Fruit fly (Drosophila melanogaster) S2 (cell line): Measurements from ENCODE around the gene CG7362.

Experiments used
- CG8478 ChIP-seq: fragments of >200 bp; optimal IDR thresholded peaks from 2 replicates; lab custom pipeline; 2018
- CTCF ChIP-seq, 2 experiments: fragments of >200 bp; optimal IDR thresholded peaks; 2 replicates each; lab custom pipeline; 2018

The CG7362 gene

DNA sequence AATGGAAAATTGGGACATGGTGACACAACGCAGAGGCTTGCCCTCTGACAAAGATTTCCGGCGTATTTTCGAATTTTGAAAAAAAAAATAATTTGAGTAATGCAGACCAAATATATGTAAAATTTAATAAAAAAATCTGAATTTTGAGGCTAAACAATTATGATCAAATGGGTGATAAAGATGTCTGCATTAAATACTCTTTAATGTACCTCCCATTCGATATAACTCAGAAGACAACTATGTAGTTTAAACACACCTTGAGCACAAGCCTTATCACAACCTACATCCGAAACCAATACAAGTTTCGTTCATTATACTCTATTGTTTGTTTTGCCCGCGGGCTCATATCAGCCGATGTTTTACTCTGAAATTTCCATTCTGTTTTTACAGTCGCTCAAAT is at the start of gene CG7362:
CG7362 (minus strand) TSS at position 101 of the 400 bp plus-strand sequence.
- TF ChIP-seq CTCF (optimal IDR thresholded peaks at IDR 0.05; lab: Kevin White, UChicago) (no peak), CG8478 (lab: Kevin White, UChicago) (no peak)

DNA sequence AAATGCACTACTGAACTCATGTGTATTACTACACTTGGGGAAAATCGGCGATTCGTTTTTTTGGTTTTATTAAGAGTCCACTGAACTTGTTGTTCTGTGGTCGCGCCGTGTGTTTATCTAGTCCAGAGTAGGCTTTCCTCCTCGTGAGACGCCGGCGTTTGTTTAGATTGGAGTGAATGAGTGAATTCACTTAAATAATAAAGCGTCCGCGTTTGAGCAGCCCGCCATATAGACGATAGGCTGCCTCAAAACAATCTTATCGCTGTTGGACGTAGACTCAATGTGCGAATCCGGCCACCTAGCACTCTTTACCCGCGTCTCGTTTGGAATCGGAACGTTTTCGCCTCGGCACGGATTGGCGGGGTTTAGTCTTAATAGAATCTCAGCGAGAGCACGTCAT is 47.1 kb upstream of the CG7362 start, which contains the start of gene CG14857:
CG14857 (plus strand) TSS at position 367 of the 400 bp plus-strand sequence.
- no peak for TF ChIP-seq CTCF (optimal IDR thresholded peaks at IDR 0.05; lab: Kevin White, UChicago)
- no peak for TF ChIP-seq CG8478 (lab: Kevin White, UChicago)

DNA sequence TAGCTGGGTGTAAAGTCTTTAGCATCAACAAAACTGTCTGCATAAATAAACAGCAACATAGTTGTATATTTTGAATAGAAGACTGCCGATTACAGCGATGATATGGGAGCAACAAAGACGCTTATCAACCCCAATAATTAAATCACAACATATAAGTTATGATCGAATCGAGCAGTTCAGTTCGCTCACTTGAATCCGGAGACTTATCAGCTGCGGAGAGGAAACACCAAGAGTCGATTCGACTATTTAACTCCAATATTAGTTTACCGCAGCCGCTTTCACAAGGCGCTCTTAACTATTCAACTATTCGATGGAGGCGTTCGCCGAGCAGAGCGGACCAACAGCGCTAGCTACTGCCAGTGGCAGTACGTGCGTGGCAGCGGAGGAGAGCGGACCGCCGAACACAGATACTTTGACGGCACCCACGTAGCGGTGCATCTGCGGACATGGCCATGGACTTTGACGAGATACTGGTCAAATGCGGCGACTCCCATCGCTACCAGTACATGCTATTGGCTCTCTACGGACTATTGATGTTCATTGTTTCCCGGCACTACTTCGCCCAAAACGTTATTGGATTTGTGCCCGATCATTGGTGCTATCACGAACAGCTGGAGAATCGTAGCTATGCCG is 44.5 kb upstream of the CG7362 start, which contains the start of gene CG14856:
CG14856 (plus strand) TSS at position 361 of the 633 bp plus-strand sequence.
- no peak for TF ChIP-seq CTCF (optimal IDR thresholded peaks at IDR 0.05; lab: Kevin White, UChicago)
- no peak for TF ChIP-seq CG8478 (lab: Kevin White, UChicago)

- TF ChIP-seq CTCF (optimal IDR thresholded peaks at IDR 0.05; lab: Kevin White, UChicago) (no peak), CG8478 (lab: Kevin White, UChicago) (no peak)
Observed at dm6 chr3R:14796294-14796693, 42.0 kb upstream of the CG7362 start, which contains the start of gene CG14855. Gene CG14855 (plus strand): TSS chr3R:14796305.

- no peak for TF ChIP-seq CG8478 (lab: Kevin White, UChicago)
Observed at dm6 chr3R:14786669-14787068, 32.4 kb upstream of the CG7362 start.

dm6 chr3R:14785335-14785734 is 31.1 kb upstream of the CG7362 start:
- no peak for TF ChIP-seq CTCF (optimal IDR thresholded peaks at IDR 0.05; lab: Kevin White, UChicago)

dm6 chr3R:14780747-14781146 is 26.5 kb upstream of the CG7362 start:
- no peak for TF ChIP-seq CG8478 (lab: Kevin White, UChicago)
- no peak for TF ChIP-seq CTCF (optimal IDR thresholded peaks at IDR 0.05; lab: Kevin White, UChicago)

DNA sequence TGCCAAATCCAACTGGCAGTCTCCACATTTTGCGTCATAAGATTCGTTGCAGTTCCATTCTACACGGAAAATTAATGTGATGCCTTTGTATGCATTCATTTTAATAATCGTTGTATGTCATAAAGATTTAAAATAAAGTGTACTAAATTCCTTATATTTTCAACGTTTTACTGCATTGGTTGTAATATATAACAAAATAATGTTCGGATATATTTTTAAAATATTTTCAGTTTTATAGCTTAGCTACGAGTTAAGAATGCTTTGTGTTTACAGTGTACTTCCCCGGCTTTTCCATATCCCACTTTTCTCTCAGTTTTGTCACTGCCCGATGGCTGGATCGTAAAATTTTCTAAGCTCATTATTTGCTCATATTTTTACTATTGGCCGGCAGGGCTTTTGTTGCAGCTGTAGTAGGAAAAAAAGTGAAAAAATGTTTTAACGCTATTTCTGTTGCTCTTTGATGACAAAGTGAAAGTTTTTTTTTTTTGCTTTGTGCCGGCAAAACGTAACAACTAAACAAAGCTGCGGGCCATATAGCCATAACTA is 25.5 kb upstream of the CG7362 start:
- TF ChIP-seq CTCF (optimal IDR thresholded peaks at IDR 0.05; lab: Kevin White, UChicago) (no peak), CG8478 (lab: Kevin White, UChicago) (no peak)

dm6 chr3R:14775395-14775794 is 21.1 kb upstream of the CG7362 start:
- TF ChIP-seq CG8478 (lab: Kevin White, UChicago): no peak
- TF ChIP-seq CTCF (optimal IDR thresholded peaks at IDR 0.05; lab: Kevin White, UChicago): no peak

DNA sequence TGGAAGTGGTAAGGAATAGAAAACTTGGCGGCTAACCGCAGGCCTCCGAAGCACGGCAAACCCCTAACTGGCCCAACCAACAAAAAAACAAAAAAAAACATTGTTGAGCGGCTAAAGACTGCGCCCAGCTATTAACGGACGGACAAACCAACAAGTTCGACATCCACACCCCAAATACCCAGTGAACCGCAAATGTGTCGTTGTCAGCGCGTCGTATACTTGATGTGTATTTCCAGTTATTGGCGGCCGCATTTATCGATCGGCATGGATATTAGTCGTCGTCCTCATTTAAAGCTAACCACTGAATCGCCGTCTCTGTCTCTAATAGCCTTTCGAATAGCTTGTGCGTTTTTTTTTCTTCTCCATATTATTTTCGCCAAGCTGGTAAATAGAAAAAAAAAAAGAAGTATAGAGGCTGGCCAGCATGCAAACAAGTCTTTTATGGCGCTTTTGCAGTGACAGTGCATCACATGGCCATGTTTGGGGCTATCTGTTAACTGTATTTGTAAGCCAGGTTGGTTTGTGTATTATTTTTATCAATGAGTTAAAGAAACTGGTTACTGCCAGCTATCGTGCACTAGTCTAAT is 12.3 kb upstream of the CG7362 start:
- TF ChIP-seq CG8478 (lab: Kevin White, UChicago) (no peak), CTCF (optimal IDR thresholded peaks at IDR 0.05; lab: Kevin White, UChicago) (no peak)

DNA sequence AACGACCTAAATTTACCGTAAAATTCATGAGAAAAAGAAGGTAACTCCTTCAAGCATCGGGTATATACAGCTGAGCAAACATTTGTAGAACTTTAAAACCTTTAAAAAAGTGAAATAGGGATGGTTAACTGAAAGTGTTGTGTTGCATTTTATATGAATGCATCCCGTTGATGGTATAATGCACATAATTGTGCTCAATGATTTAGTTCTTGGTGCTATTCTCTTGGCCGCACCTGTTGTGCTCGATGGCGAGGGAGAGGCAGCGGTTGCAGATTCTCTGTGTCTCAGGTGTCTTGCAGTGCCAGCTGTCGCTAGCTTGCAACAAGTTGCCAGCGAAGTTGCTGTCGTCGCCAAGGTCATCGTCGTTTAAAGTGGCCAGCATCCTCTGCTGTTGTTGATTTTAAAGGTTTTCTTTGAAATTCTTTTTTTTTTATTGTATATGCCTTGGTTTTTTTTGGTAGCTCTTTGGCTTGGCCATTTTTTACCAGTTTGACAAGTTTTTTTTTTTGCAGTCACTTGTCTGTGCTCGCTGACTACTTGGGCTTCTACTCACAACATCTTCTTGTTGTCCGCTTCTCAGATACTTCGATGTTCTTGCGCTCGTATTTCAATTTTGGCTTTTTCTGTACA is 11.2 kb upstream of the CG7362 start:
- no peak for TF ChIP-seq CG8478 (lab: Kevin White, UChicago)
- TF ChIP-seq CTCF (optimal IDR thresholded peaks at IDR 0.05; lab: Kevin White, UChicago): no peak

DNA sequence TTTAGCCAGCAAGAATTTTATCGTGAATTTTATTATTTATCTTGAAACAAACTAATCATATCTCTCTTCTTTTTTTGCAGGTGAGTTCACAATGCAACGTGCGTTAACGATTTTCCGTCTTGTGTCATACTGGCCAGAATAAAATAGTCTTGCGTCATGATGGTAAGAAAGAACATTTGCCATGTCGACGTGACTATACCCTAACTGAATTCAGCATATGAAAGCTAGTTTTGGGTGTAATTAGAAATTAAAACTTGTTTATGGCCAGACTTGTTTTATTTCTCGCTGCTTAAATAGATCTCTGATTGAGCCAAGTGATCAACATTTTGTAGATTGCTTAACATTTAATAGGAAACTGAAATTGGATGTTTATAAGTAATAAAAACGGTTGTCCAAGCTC is 9.9 kb upstream of the CG7362 start:
- TF ChIP-seq CG8478 (lab: Kevin White, UChicago) (no peak), CTCF (optimal IDR thresholded peaks at IDR 0.05; lab: Kevin White, UChicago) (no peak)

dm6 chr3R:14763487-14763886 is 9.2 kb upstream of the CG7362 start:
- TF ChIP-seq CTCF (optimal IDR thresholded peaks at IDR 0.05; lab: Kevin White, UChicago) (no peak), CG8478 (lab: Kevin White, UChicago) (no peak)

- TF ChIP-seq CTCF (optimal IDR thresholded peaks at IDR 0.05; lab: Kevin White, UChicago) (no peak), CG8478 (lab: Kevin White, UChicago) (no peak)
Observed at dm6 chr3R:14761060-14761459, 6.8 kb upstream of the CG7362 start.

DNA sequence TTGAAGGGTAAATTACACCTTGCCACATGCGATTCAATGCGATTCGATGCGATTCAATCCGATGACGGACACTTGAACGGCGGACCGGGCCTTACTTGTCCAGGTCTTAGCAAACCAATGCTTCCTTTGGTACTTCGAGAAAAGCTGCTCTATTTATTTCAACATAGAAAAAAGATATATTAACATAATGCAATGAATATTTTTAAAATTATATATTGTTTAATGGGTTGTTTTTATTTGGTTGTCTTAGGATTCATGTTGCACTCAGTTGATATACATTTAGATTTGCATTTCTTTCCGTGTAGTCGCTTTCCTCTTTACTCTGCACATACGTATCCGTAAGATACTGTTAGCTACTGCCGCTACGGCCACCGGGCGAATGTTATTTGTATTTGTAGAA is 4.1 kb upstream of the CG7362 start:
- no peak for TF ChIP-seq CG8478 (lab: Kevin White, UChicago)
- TF ChIP-seq CTCF (optimal IDR thresholded peaks at IDR 0.05; lab: Kevin White, UChicago): no peak
